Fruit fly (Drosophila melanogaster): Measurements from ENCODE around the gene egh.
"Not testable (repeated sequence)": the region's sequence is repeated elsewhere in the genome, so short reads cannot be mapped to it uniquely, and the experiment has no call there.

Gene egh

DNA sequence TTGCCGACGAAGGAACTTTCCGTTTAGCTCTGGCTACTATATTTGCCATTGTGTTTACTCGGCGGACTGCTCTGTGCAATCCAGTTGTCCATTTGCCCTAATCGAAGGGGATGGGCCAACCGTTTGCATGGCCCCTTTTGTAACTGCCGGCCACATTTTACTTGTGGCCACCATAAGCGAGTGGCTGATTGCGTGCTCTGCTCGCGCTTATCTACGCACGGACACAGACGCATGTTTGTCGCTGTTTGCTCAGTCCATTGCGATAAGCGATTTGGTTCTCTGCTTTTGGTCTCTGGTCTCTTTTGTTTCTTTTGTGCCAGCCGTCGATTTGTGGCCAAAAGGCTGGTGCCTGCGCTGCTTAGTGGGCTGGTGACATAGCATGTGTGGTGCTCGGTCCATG is 2.3 kb downstream of the egh start:
- TF ChIP-seq CTCF (optimal IDR thresholded peaks at IDR 0.05), result no peak
- TF ChIP-seq CG8478 (optimal IDR thresholded peaks at IDR 0.05), result no peak

dm6 chrX:2591315-2591999 is 3.2 kb downstream of the egh start:
- TF ChIP-seq CG8478 (optimal IDR thresholded peaks at IDR 0.05) (no peak), CTCF (optimal IDR thresholded peaks at IDR 0.05) (no peak)

- TF ChIP-seq CG8478 (optimal IDR thresholded peaks at IDR 0.05) (no peak), CTCF (optimal IDR thresholded peaks at IDR 0.05) (no peak)
Observed at dm6 chrX:2592243-2592642, 3.9 kb downstream of the egh start.

dm6 chrX:2593094-2593752 is 4.9 kb downstream of the egh start:
- TF ChIP-seq CG8478 (optimal IDR thresholded peaks at IDR 0.05), result no peak

DNA sequence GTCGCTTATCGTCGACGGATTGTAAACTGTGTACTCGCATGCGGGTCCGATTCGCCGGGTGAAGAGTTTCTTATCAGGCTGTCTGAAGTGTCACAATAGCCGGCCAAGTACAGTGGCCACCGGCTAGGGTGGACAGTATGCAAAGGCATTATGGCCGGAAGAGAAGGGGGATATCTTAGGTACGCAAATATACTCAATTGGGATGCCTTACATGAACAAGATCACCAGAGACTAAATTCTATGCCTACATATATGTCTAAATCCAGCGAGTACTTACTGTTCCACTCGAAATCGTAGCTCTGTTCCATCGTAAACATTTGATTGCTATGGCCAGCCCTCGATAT is 5.4 kb downstream of the egh start:
- TF ChIP-seq CG8478 (optimal IDR thresholded peaks at IDR 0.05) (no peak), CTCF (optimal IDR thresholded peaks at IDR 0.05) (no peak)

- TF ChIP-seq CTCF (optimal IDR thresholded peaks at IDR 0.05) (no peak), CG8478 (optimal IDR thresholded peaks at IDR 0.05) (no peak)
Observed at dm6 chrX:2603851-2604505, 15.7 kb downstream of the egh start, which contains the start of the genes Klp3A and Zw10. Gene Klp3A, minus strand, starts transcription at chrX:2604052. Gene Zw10, plus strand, starts transcription at chrX:2604197.

dm6 chrX:2608470-2609157 is 20.3 kb downstream of the egh start, which contains the start of gene Smyd3:
Gene Smyd3, minus strand, starts transcription at chrX:2608876.
- no peak for TF ChIP-seq CTCF (optimal IDR thresholded peaks at IDR 0.05)
- no peak for TF ChIP-seq CG8478 (optimal IDR thresholded peaks at IDR 0.05)

- TF ChIP-seq CG8478, CTCF (optimal IDR thresholded peaks at IDR 0.05): not testable (repeated sequence)
Observed at dm6 chrX:2610236-2610635, 21.9 kb downstream of the egh start, which contains the start of gene eIF3g1. Gene eIF3g1, minus strand, starts transcription at chrX:2610336.

DNA sequence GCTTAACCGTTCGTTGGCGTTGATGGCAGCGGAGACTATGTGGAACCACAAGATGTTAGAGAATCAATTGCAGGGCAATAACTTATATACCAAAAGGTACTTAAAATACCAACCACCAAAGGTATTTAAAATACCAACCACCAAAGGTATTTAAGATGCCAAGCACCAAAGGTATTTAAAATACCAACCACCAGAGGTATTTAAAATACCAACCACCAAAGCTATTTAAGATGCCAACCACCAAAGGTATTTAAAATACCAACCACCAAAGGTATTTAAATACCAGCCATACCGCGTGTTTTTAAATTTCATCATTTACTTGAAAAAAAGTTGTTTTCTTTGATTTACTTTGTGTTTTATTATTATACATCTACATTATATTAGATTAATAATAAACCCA is 29.1 kb downstream of the egh start:
- no peak for TF ChIP-seq CG8478 (optimal IDR thresholded peaks at IDR 0.05)
- TF ChIP-seq CTCF (optimal IDR thresholded peaks at IDR 0.05), result no peak

dm6 chrX:2619651-2620050 is 31.3 kb downstream of the egh start, which contains the start of the genes Tsp3A and Seipin:
Gene Tsp3A, minus strand, starts transcription at chrX:2619738.
Gene Seipin, plus strand, starts transcription at chrX:2619799.
- TF ChIP-seq CTCF (optimal IDR thresholded peaks at IDR 0.05), result no peak
- TF ChIP-seq CG8478 (optimal IDR thresholded peaks at IDR 0.05), result no peak

- TF ChIP-seq CTCF (optimal IDR thresholded peaks at IDR 0.05) (peak in 1 of 2 experiments; percentile 18), CG8478 (optimal IDR thresholded peaks at IDR 0.05) (no peak)
Observed at dm6 chrX:2624525-2625006, 36.3 kb downstream of the egh start, which contains the start of the genes brv3 and Pi4KIIIalpha. Gene brv3, minus strand, starts transcription at chrX:2624575. Gene Pi4KIIIalpha, plus strand, starts transcription at chrX:2624804.

- TF ChIP-seq CTCF (optimal IDR thresholded peaks at IDR 0.05) (no peak), CG8478 (optimal IDR thresholded peaks at IDR 0.05) (no peak)
Observed at dm6 chrX:2625009-2625408, 36.7 kb downstream of the egh start.

DNA sequence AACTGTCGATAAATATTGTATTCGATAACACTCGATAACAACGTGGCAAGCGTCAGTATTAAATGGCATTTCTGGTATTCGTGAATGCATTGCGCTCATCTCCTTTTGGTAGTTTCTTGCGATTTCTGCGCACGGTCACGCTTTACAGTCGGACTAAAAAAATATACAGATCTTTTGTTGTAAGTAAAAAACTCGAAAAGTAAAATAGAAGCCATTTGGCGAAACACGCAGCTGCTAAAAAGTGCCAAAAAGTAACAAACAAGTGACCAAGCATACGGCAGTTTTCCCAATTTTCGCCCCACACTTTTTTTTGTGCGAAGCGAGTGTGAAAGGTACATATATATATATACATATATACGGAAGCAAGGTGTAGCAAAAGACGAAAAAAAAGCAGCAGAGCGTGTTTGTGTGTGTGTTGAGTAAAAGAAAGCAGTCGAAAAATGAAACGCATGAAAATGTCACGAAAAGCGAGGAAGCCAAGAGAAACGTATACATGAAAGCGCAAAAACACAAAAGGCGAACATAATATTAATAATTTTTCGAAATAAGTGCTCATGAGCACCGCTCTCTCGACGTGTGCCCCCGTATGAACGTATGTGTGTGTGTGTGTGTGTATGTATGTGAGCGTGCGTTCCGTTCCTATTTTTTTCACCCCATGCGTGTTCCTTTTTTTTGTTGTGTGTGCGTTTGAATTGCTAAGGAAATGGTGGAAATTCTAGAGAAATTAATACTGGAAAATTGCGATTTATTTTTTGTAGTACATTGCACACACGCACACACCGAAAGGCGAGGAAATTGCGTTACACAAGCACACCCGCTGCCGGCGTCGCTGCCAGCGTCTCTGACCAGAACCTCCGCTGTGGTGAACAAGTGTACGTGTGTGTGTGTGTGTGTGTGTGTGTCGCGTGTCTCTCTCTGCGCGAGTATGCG is 45.8 kb downstream of the egh start, which contains the start of gene sgg:
Gene sgg, plus strand, starts transcription at position 106 of the 930 bp plus-strand sequence.
- TF ChIP-seq CG8478 (optimal IDR thresholded peaks at IDR 0.05), result no peak
- no peak for TF ChIP-seq CTCF (optimal IDR thresholded peaks at IDR 0.05)
